Worm (Caenorhabditis elegans) whole organism, early embryonic: Measurements from ENCODE around the gene C15B12.3.

Experiments
- B0310.2 ChIP-seq: sonication (generic microtip); optimal IDR thresholded peaks from 2 replicates; lab custom pipeline; 2016; ENCODE audit warnings: mild to moderate bottlenecking, missing genetic modification characterization, missing compliant biosample characterization
- F13C5.2 ChIP-seq: sonication (generic microtip); optimal IDR thresholded peaks from 2 replicates; lab custom pipeline; 2017; ENCODE audit warnings: mild to moderate bottlenecking, missing genetic modification characterization, inconsistent platforms, missing compliant biosample characterization
- aly-1 ChIP-seq: sonication (generic microtip); optimal IDR thresholded peaks from 2 replicates; lab custom pipeline; 2016; ENCODE audit warnings: missing genetic modification characterization, missing compliant biosample characterization
- ama-1 ChIP-seq: fragments of 150-350 bp; optimal IDR thresholded peaks from 2 replicates; lab custom pipeline; 2014
- ceh-13 ChIP-seq: fragments of 200-800 bp; sonication (Bioruptor generic); optimal IDR thresholded peaks from 2 replicates; lab custom pipeline; 2018; ENCODE audit warnings: mild to moderate bottlenecking, missing genetic modification characterization, missing compliant biosample characterization
- ceh-36 ChIP-seq: sonication (generic microtip); optimal IDR thresholded peaks from 2 replicates; lab custom pipeline; 2016; ENCODE audit warnings: missing genetic modification characterization, inconsistent platforms, missing compliant biosample characterization
- ets-7 ChIP-seq: sonication (generic microtip); optimal IDR thresholded peaks from 2 replicates; lab custom pipeline; 2016; ENCODE audit warnings: missing genotype, missing genetic modification characterization, missing compliant biosample characterization
- flt-1 ChIP-seq: fragments of 200-800 bp; sonication (Bioruptor generic); IDR thresholded peaks from 2 replicates; pipeline ENCODE4 v1.3.6; 2022; ENCODE audit warnings: missing genetic modification characterization, missing compliant biosample characterization
- hmbx-1 ChIP-seq: sonication (generic microtip); optimal IDR thresholded peaks from 2 replicates; lab custom pipeline; 2016; ENCODE audit warnings: mild to moderate bottlenecking, missing genetic modification characterization, missing compliant biosample characterization
- hmg-4 ChIP-seq: fragments of 200-800 bp; sonication (Bioruptor generic); optimal IDR thresholded peaks from 2 replicates; lab custom pipeline; 2018; ENCODE audit warnings: mild to moderate bottlenecking, missing genetic modification characterization, missing compliant biosample characterization
- hnd-1 ChIP-seq: sonication (generic microtip); optimal IDR thresholded peaks from 2 replicates; lab custom pipeline; 2016; ENCODE audit warnings: missing genetic modification characterization, missing compliant biosample characterization
- pes-1 ChIP-seq: fragments of 200-800 bp; sonication (Bioruptor generic); IDR thresholded peaks from 2 replicates; pipeline ENCODE4 v1.3.6; 2022; ENCODE audit warnings: missing genetic modification reagents, missing genetic modification characterization, missing compliant biosample characterization
- scrt-1 ChIP-seq: fragments of 200-800 bp; sonication (Bioruptor generic); IDR thresholded peaks from 2 replicates; pipeline ENCODE4 v1.3.6; 2022; ENCODE audit warnings: missing genetic modification characterization, missing compliant biosample characterization
- sea-1 ChIP-seq: fragments of 200-800 bp; sonication (Bioruptor generic); conservative IDR thresholded peaks from 2 replicates; pipeline ENCODE4 v1.3.6; 2022; ENCODE audit warnings: missing genetic modification characterization, missing compliant biosample characterization
- tbx-11 ChIP-seq: fragments of 200-800 bp; sonication (Bioruptor generic); IDR thresholded peaks from 2 replicates; pipeline ENCODE4 v1.3.6; 2022; ENCODE audit warnings: missing genetic modification characterization, missing compliant biosample characterization
- tbx-37 ChIP-seq: fragments of 200-800 bp; sonication (Bioruptor generic); conservative IDR thresholded peaks from 2 replicates; pipeline ENCODE4 v1.3.6; 2022; ENCODE audit warnings: missing genetic modification reagents, missing genetic modification characterization, missing compliant biosample characterization
- tra-4 ChIP-seq: sonication (generic microtip); optimal IDR thresholded peaks from 2 replicates; lab custom pipeline; 2017; ENCODE audit warnings: missing genetic modification characterization, missing compliant biosample characterization

C15B12.3 gene

DNA sequence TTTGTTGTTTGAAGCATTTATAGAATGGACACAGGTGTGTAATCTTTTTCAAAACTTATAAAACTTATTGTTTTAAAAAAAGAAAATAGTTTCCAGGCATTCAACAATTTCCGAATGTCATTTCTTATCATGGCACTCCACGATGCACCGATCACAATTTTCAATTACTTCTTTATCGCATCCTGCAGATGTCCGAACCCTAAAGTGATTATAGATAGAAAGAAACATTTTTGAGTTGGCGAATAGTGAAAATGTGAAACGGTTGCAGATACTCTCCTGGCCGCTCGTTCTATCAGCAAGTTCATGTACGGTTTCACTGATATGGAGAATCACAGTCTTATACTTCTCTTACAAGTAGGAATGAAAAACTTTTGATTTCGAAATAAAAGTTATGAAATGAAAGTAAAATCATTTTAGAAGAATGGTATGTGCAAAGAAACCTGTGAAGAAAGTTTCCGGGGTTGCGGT, 4.3 kb downstream of the C15B12.3 start, which contains the start of gene C15B12.2:
TSS of gene C15B12.2 (plus strand) at position 418 of the 468 bp plus-strand sequence.
- no peak for TF ChIP-seq flt-1 (GFP tag; lab: Robert Waterston, UW)
- TF ChIP-seq ets-7 (tag; lab: Kevin White, UChicago) = no peak
- TF ChIP-seq hnd-1 (tag; lab: Kevin White, UChicago) = no peak

DNA sequence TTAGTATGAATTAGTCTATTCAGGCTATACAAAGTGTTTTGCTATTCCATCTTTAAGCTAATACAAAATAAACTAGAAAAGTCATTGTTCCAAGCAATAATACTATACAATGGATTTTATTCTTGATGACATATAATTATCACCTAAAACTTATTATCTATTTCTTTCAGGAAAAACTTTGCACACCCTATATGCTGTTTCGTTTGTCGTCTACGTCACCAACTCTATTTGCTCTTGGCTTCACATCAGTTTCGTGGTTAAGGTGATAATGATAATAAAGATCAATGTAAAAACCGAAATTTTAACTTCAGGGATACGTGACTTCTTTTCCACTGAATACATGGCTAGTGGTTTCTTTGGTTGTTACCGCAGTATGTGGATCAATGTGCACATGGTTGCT, 4.9 kb downstream of the C15B12.3 start:
- TF ChIP-seq ets-7 (tag; lab: Kevin White, UChicago) = no peak
- no peak for TF ChIP-seq tra-4 (tag; lab: Kevin White, UChicago)
- no peak for TF ChIP-seq hmg-4
- no peak for TF ChIP-seq ama-1 (lab: Kevin White, UChicago)
- no peak for TF ChIP-seq aly-1 (tag; lab: Kevin White, UChicago)
- TF ChIP-seq scrt-1 = no peak
- TF ChIP-seq sea-1 (GFP tag; lab: Robert Waterston, UW) = no peak
- TF ChIP-seq F13C5.2 (tag; lab: Kevin White, UChicago) = no peak

DNA sequence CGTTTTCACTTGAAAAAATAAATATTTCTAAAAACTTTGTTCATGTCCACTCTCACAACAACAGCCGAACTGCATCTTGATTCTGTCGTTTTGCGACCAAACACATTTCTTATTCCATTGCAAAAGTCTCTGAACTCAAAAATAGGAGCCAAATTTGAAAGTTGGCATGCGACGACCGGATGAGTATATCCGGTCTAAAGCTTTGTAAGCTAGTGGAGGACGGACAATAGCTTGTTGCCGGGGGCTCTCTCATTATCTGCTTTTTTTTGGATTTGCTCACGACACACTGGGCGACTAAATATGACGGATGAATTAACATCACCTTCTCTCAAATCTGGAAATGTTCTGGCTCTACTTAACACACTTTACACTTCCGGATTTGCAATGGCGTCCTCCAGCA, 5.6 kb downstream of the C15B12.3 start, which contains the start of gene K04E7.1:
TSS of gene K04E7.1 (plus strand) at position 301 of the 400 bp plus-strand sequence.
- TF ChIP-seq aly-1 (tag; lab: Kevin White, UChicago) = no peak
- TF ChIP-seq flt-1 (GFP tag; lab: Robert Waterston, UW) = no peak
- TF ChIP-seq tra-4 (tag; lab: Kevin White, UChicago) = no peak
- TF ChIP-seq hnd-1 (tag; lab: Kevin White, UChicago) = no peak
- TF ChIP-seq B0310.2 = no peak
- no peak for TF ChIP-seq ama-1 (lab: Kevin White, UChicago)

DNA sequence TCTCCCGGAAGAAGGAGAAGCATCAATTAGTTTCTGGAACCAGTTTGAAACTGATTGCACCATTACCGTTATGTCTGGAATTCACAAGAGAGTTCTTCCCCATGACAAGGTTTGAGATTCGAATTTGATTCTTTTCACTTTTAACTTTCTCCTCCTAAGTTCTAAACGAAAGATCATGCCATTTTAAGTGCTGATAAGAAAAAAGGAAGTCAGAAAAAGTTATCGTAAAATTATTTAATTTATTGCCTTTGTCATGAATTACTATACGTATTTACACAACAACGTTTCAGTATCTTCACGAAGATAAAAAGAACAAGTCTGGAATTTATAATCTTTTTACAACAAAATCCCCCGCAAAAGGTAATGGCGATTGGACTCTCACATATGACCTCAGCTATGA, 7.2 kb downstream of the C15B12.3 start:
- TF ChIP-seq tbx-11 (GFP tag; lab: Robert Waterston, UW) (no peak), sea-1 (GFP tag; lab: Robert Waterston, UW) (no peak), hmg-4 (no peak), ets-7 (tag; lab: Kevin White, UChicago) (no peak), hmbx-1 (tag; lab: Kevin White, UChicago) (no peak), scrt-1 (no peak), tra-4 (tag; lab: Kevin White, UChicago) (no peak), ceh-36 (no peak), aly-1 (tag; lab: Kevin White, UChicago) (no peak), tbx-37 (no peak)

DNA sequence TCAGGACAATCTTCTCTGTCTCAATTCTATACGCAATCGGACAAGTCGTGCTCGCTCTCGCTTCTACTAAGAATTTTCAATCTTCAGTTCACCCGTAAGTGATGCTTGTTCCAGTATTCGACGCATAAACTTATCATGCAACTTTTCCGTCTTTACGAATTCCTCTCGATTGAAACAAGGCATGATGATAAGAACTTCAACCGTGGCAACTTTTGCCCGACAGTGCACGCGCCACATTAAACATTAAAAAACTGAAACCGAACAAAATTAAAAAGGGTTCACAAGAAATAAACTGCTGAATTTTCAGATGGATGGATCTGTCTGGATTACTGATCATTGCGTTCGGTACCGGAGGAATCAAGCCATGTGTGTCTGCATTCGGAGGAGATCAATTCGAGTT, 8.9 kb downstream of the C15B12.3 start:
- TF ChIP-seq aly-1 (tag; lab: Kevin White, UChicago) = no peak

DNA sequence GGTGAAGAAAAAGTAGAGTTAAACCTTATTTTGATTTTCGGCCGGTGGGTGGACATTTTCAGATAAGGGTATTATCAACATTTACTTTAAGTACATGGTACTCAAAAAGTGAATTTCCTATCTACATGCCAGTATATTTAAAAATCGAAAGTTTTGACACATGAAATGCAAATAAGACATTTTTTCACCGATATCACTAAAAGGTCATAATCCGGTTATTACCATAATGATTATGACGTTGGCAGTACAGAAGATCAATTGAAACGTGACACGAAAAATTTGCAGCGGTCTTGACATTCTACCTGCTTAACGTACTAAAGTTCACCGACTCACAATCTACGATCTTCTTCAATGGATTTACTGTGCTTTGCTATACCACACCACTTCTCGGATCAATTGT, 9.4 kb downstream of the C15B12.3 start:
- TF ChIP-seq ets-7 (tag; lab: Kevin White, UChicago) (no peak), B0310.2 (no peak), scrt-1 (no peak), hmbx-1 (tag; lab: Kevin White, UChicago) (no peak), sea-1 (GFP tag; lab: Robert Waterston, UW) (no peak), aly-1 (tag; lab: Kevin White, UChicago) (no peak), pes-1 (no peak), hmg-4 (no peak), ceh-13 (GFP tag; lab: Kevin White, UChicago) (no peak)

DNA sequence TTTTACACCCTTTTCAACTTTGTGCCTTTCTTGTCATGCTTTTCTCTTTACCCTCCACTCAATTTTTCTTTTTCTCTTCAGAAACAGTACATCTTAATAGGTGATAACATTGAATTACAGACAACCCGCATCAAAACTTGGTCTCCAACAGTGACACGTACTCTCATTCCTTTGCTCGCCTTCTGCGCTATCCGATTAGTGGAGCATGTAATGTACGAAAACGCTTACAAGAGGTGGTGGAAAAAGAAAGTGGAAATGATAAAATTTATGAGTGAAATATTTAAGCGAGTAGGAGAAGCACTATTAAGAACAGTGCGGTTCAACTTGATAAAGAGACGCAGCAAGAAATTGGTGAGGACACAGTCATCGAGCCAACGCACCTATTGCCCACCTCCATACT, 10.8 kb downstream of the C15B12.3 start, which contains the start of gene pept-1:
TSS of gene pept-1 (plus strand) at position 306 of the 400 bp plus-strand sequence.
- no peak for TF ChIP-seq aly-1 (tag; lab: Kevin White, UChicago)
- no peak for TF ChIP-seq B0310.2
- TF ChIP-seq ets-7 (tag; lab: Kevin White, UChicago) = no peak
- TF ChIP-seq pes-1 = no peak
- no peak for TF ChIP-seq F13C5.2 (tag; lab: Kevin White, UChicago)
- no peak for TF ChIP-seq sea-1 (GFP tag; lab: Robert Waterston, UW)
- no peak for TF ChIP-seq tbx-37
- no peak for TF ChIP-seq hmbx-1 (tag; lab: Kevin White, UChicago)
- no peak for TF ChIP-seq hnd-1 (tag; lab: Kevin White, UChicago)
- no peak for TF ChIP-seq ceh-36
- no peak for TF ChIP-seq scrt-1
- no peak for TF ChIP-seq ceh-13 (GFP tag; lab: Kevin White, UChicago)
- no peak for TF ChIP-seq ama-1 (lab: Kevin White, UChicago)
- no peak for TF ChIP-seq hmg-4

DNA sequence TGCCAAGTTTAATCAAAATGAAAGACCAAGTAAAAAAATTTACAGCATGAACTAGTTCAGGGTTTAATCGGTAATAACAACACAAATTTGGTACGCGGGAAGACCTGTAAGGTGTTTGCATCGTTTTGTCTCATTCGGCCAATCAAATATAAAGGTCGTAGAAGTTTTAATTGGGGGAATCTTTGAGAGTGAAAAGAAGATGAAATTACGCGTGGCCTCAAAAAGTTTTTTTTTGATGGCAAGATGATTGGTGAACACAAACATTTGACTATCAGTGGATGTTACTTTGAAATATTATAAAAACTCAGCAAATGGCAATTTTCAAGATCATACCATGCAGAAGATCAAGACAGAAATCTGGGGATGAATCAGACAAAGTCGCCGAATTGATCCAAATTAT, 12.2 kb downstream of the C15B12.3 start, which contains the start of gene nas-33:
TSS of gene nas-33 (minus strand) at position 101 of the 400 bp plus-strand sequence.
- TF ChIP-seq tra-4 (tag; lab: Kevin White, UChicago) (no peak), aly-1 (tag; lab: Kevin White, UChicago) (no peak), tbx-11 (GFP tag; lab: Robert Waterston, UW) (no peak), F13C5.2 (tag; lab: Kevin White, UChicago) (no peak), sea-1 (GFP tag; lab: Robert Waterston, UW) (no peak), ama-1 (lab: Kevin White, UChicago) (no peak), pes-1 (no peak), scrt-1 (no peak), ceh-13 (GFP tag; lab: Kevin White, UChicago) (no peak), hnd-1 (tag; lab: Kevin White, UChicago) (no peak)
